Worm (Caenorhabditis elegans) whole organism, early embryonic: ENCODE data around the gene npp-21.

ENCODE experiments used
- B0310.2 ChIP-seq: sonication (generic microtip); optimal IDR thresholded peaks from 2 replicates; lab custom pipeline; 2016; ENCODE audit warnings: mild to moderate bottlenecking, missing genetic modification characterization, missing compliant biosample characterization
- F13C5.2 ChIP-seq: sonication (generic microtip); optimal IDR thresholded peaks from 2 replicates; lab custom pipeline; 2017; ENCODE audit warnings: mild to moderate bottlenecking, missing genetic modification characterization, inconsistent platforms, missing compliant biosample characterization
- aly-1 ChIP-seq: sonication (generic microtip); optimal IDR thresholded peaks from 2 replicates; lab custom pipeline; 2016; ENCODE audit warnings: missing genetic modification characterization, missing compliant biosample characterization
- ama-1 ChIP-seq: fragments of 150-350 bp; optimal IDR thresholded peaks from 2 replicates; lab custom pipeline; 2014
- ceh-13 ChIP-seq: fragments of 200-800 bp; sonication (Bioruptor generic); optimal IDR thresholded peaks from 2 replicates; lab custom pipeline; 2018; ENCODE audit warnings: mild to moderate bottlenecking, missing genetic modification characterization, missing compliant biosample characterization
- ceh-36 ChIP-seq: sonication (generic microtip); optimal IDR thresholded peaks from 2 replicates; lab custom pipeline; 2016; ENCODE audit warnings: missing genetic modification characterization, inconsistent platforms, missing compliant biosample characterization
- ets-7 ChIP-seq: sonication (generic microtip); optimal IDR thresholded peaks from 2 replicates; lab custom pipeline; 2016; ENCODE audit warnings: missing genotype, missing genetic modification characterization, missing compliant biosample characterization
- flt-1 ChIP-seq: fragments of 200-800 bp; sonication (Bioruptor generic); IDR thresholded peaks from 2 replicates; pipeline ENCODE4 v1.3.6; 2022; ENCODE audit warnings: missing genetic modification characterization, missing compliant biosample characterization
- hmbx-1 ChIP-seq: sonication (generic microtip); optimal IDR thresholded peaks from 2 replicates; lab custom pipeline; 2016; ENCODE audit warnings: mild to moderate bottlenecking, missing genetic modification characterization, missing compliant biosample characterization
- hmg-4 ChIP-seq: fragments of 200-800 bp; sonication (Bioruptor generic); optimal IDR thresholded peaks from 2 replicates; lab custom pipeline; 2018; ENCODE audit warnings: mild to moderate bottlenecking, missing genetic modification characterization, missing compliant biosample characterization
- hnd-1 ChIP-seq: sonication (generic microtip); optimal IDR thresholded peaks from 2 replicates; lab custom pipeline; 2016; ENCODE audit warnings: missing genetic modification characterization, missing compliant biosample characterization
- pes-1 ChIP-seq: fragments of 200-800 bp; sonication (Bioruptor generic); IDR thresholded peaks from 2 replicates; pipeline ENCODE4 v1.3.6; 2022; ENCODE audit warnings: missing genetic modification reagents, missing genetic modification characterization, missing compliant biosample characterization
- scrt-1 ChIP-seq: fragments of 200-800 bp; sonication (Bioruptor generic); IDR thresholded peaks from 2 replicates; pipeline ENCODE4 v1.3.6; 2022; ENCODE audit warnings: missing genetic modification characterization, missing compliant biosample characterization
- sea-1 ChIP-seq: fragments of 200-800 bp; sonication (Bioruptor generic); conservative IDR thresholded peaks from 2 replicates; pipeline ENCODE4 v1.3.6; 2022; ENCODE audit warnings: missing genetic modification characterization, missing compliant biosample characterization
- tbx-11 ChIP-seq: fragments of 200-800 bp; sonication (Bioruptor generic); IDR thresholded peaks from 2 replicates; pipeline ENCODE4 v1.3.6; 2022; ENCODE audit warnings: missing genetic modification characterization, missing compliant biosample characterization
- tbx-37 ChIP-seq: fragments of 200-800 bp; sonication (Bioruptor generic); conservative IDR thresholded peaks from 2 replicates; pipeline ENCODE4 v1.3.6; 2022; ENCODE audit warnings: missing genetic modification reagents, missing genetic modification characterization, missing compliant biosample characterization
- tra-4 ChIP-seq: sonication (generic microtip); optimal IDR thresholded peaks from 2 replicates; lab custom pipeline; 2017; ENCODE audit warnings: missing genetic modification characterization, missing compliant biosample characterization

The npp-21 gene

DNA sequence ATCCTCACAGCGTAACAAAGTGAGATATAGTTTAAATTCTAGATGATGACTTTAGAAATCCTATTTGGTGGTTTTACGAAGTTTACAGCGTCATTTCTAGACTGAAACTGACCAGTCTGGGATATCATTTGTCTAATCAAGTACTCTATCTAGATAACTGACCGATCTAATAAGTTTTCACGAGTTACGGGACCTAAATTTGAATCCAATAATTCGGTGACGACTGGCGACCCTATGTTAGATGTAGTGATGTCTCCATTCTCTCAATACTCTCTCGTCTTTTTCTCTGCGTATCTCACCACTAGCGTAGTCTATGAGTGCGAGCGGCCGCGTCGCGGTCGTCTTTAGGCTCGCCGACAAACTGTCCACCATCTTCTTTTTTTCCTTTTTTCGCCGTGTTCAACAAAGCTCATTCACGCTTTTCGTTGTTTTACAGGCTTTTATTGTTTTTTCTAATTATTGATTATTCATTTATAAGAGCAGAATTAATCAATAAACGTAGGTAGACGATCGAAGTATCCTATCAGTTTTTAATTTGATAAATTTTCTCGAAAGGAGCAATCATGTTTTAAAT, 15.9 kb downstream of the npp-21 start:
- TF ChIP-seq B0310.2 (tag; lab: Kevin White, UChicago): no peak
- no peak for TF ChIP-seq F13C5.2 (tag; lab: Kevin White, UChicago)
- TF ChIP-seq aly-1 (tag; lab: Kevin White, UChicago): no peak
- TF ChIP-seq ets-7 (tag; lab: Kevin White, UChicago): no peak
- TF ChIP-seq hmbx-1: no peak
- no peak for TF ChIP-seq tbx-37 (GFP tag; lab: Robert Waterston, UW)
- no peak for TF ChIP-seq sea-1 (GFP tag; lab: Robert Waterston, UW)
- no peak for TF ChIP-seq flt-1 (GFP tag; lab: Robert Waterston, UW)
- TF ChIP-seq hnd-1 (tag; lab: Kevin White, UChicago): no peak
- TF ChIP-seq tra-4 (tag; lab: Kevin White, UChicago): no peak
- no peak for TF ChIP-seq ama-1 (lab: Kevin White, UChicago)
- no peak for TF ChIP-seq pes-1 (GFP tag; lab: Robert Waterston, UW)
- no peak for TF ChIP-seq ceh-13
- no peak for TF ChIP-seq scrt-1 (GFP tag; lab: Robert Waterston, UW)
- TF ChIP-seq ceh-36: no peak
- no peak for TF ChIP-seq tbx-11 (GFP tag; lab: Robert Waterston, UW)
- TF ChIP-seq hmg-4: no peak

- TF ChIP-seq sea-1 (GFP tag; lab: Robert Waterston, UW) (no peak), tra-4 (tag; lab: Kevin White, UChicago) (no peak), ceh-13 (no peak), tbx-37 (GFP tag; lab: Robert Waterston, UW) (no peak), flt-1 (GFP tag; lab: Robert Waterston, UW) (no peak), aly-1 (tag; lab: Kevin White, UChicago) (no peak), F13C5.2 (tag; lab: Kevin White, UChicago) (no peak), pes-1 (GFP tag; lab: Robert Waterston, UW) (no peak), ets-7 (tag; lab: Kevin White, UChicago) (no peak), hnd-1 (tag; lab: Kevin White, UChicago) (no peak), scrt-1 (GFP tag; lab: Robert Waterston, UW) (no peak)
These were observed 16.7 kb downstream of the npp-21 start, which contains the start of gene cdc-42 for ce11 chrII:7616141-7616540. cdc-42 (plus strand) TSS chrII:7616452.

DNA sequence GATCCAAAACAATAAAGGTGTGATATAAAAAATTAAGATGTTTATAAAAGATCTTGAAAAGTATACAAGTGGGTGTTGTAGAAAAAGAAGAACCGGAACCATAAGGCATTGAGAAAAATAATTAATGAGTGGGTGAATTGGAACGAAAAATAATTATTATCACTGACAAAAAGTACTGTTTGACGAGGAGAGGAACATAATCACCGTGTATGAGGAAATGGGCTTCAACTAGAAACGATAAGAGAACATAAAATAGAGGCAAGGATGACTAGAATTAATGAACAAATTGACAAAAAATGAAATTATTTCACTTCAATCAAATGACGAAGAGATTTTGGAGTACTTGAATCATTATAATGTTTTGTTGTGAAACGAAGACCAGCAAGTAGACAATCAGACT, 18.8 kb downstream of the npp-21 start:
- TF ChIP-seq ama-1 (lab: Kevin White, UChicago): no peak
- TF ChIP-seq tra-4 (tag; lab: Kevin White, UChicago): no peak
- no peak for TF ChIP-seq ceh-13
- TF ChIP-seq tbx-37 (GFP tag; lab: Robert Waterston, UW): no peak
- TF ChIP-seq flt-1 (GFP tag; lab: Robert Waterston, UW): no peak
- TF ChIP-seq hnd-1 (tag; lab: Kevin White, UChicago): no peak
- no peak for TF ChIP-seq scrt-1 (GFP tag; lab: Robert Waterston, UW)
- no peak for TF ChIP-seq tbx-11 (GFP tag; lab: Robert Waterston, UW)
- no peak for TF ChIP-seq sea-1 (GFP tag; lab: Robert Waterston, UW)
- no peak for TF ChIP-seq B0310.2 (tag; lab: Kevin White, UChicago)
- TF ChIP-seq pes-1 (GFP tag; lab: Robert Waterston, UW): no peak
- TF ChIP-seq hmg-4: no peak
- no peak for TF ChIP-seq ceh-36
- TF ChIP-seq aly-1 (tag; lab: Kevin White, UChicago): no peak
- TF ChIP-seq ets-7 (tag; lab: Kevin White, UChicago): no peak

ce11 chrII:7620413-7620812, 21.0 kb downstream of the npp-21 start, which contains the start of gene R07G3.8:
R07G3.8 (minus strand) TSS chrII:7620513.
- no peak for TF ChIP-seq tbx-37 (GFP tag; lab: Robert Waterston, UW)
- no peak for TF ChIP-seq ceh-13
- no peak for TF ChIP-seq hmg-4
- no peak for TF ChIP-seq flt-1 (GFP tag; lab: Robert Waterston, UW)
- TF ChIP-seq hnd-1 (tag; lab: Kevin White, UChicago): no peak
- no peak for TF ChIP-seq ceh-36
- TF ChIP-seq ets-7 (tag; lab: Kevin White, UChicago): no peak
- no peak for TF ChIP-seq sea-1 (GFP tag; lab: Robert Waterston, UW)
- TF ChIP-seq pes-1 (GFP tag; lab: Robert Waterston, UW): no peak
- no peak for TF ChIP-seq F13C5.2 (tag; lab: Kevin White, UChicago)
- TF ChIP-seq tra-4 (tag; lab: Kevin White, UChicago): no peak
- no peak for TF ChIP-seq tbx-11 (GFP tag; lab: Robert Waterston, UW)
- TF ChIP-seq hmbx-1: no peak
- no peak for TF ChIP-seq aly-1 (tag; lab: Kevin White, UChicago)
- TF ChIP-seq B0310.2 (tag; lab: Kevin White, UChicago): no peak
- TF ChIP-seq scrt-1 (GFP tag; lab: Robert Waterston, UW): no peak

DNA sequence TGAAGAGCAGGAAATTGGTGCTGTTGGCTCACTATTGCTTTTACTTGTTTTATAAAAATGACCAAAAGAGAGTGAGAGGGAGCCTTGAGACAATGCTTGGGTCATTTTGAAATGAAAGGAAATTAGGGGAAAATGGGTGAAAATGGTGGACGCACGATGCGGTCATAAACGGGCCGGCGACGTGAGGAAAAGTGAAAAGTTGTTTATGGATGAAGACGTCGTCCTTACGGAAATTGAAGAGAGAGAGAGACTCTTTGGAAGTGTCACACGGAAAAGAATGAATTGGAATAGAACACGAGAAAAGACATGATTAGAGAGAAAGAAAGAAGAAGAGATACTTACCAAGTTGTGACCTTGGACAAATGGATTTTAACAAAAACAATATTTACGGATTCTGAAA, 22.1 kb downstream of the npp-21 start:
- TF ChIP-seq tra-4 (tag; lab: Kevin White, UChicago) (no peak), hmg-4 (no peak), pes-1 (GFP tag; lab: Robert Waterston, UW) (no peak), scrt-1 (GFP tag; lab: Robert Waterston, UW) (no peak), ets-7 (tag; lab: Kevin White, UChicago) (no peak)

ce11 chrII:7623466-7623865, 24.0 kb downstream of the npp-21 start:
- TF ChIP-seq hnd-1 (tag; lab: Kevin White, UChicago) (no peak), ceh-36 (no peak), F13C5.2 (tag; lab: Kevin White, UChicago) (no peak), sea-1 (GFP tag; lab: Robert Waterston, UW) (no peak), aly-1 (tag; lab: Kevin White, UChicago) (no peak), tra-4 (tag; lab: Kevin White, UChicago) (no peak), flt-1 (GFP tag; lab: Robert Waterston, UW) (no peak), scrt-1 (GFP tag; lab: Robert Waterston, UW) (no peak), hmg-4 (no peak), pes-1 (GFP tag; lab: Robert Waterston, UW) (no peak), tbx-11 (GFP tag; lab: Robert Waterston, UW) (no peak), tbx-37 (GFP tag; lab: Robert Waterston, UW) (no peak), hmbx-1 (no peak), B0310.2 (tag; lab: Kevin White, UChicago) (no peak)
